Fruit fly (Drosophila melanogaster) whole organism, embryonic: Measurements from ENCODE around the gene CG2964.
A peak's percentile ranks its signal among the peaks of the same experiment; 100 is the strongest.

Experiments
- Atf6 ChIP-seq: fragments of 200-800 bp; sonication (Bioruptor generic); IDR thresholded peaks from 2 replicates; pipeline ENCODE4 v1.3.6; 2022; ENCODE audit warnings: missing biosample characterization, missing genetic modification characterization
- CG10462 ChIP-seq: fragments of 200-800 bp; sonication (Bioruptor generic); optimal IDR thresholded peaks from 2 replicates; lab custom pipeline; 2016; ENCODE audit warnings: missing biosample characterization, missing genetic modification characterization
- CG10543 ChIP-seq: fragments of 200-800 bp; sonication (Bioruptor generic); optimal IDR thresholded peaks from 3 replicates; lab custom pipeline; 2017; ENCODE audit warnings: missing biosample characterization, mild to moderate bottlenecking, missing genetic modification characterization, moderate library complexity
- CG11504 ChIP-seq: fragments of 200-800 bp; sonication (Bioruptor generic); optimal IDR thresholded peaks from 3 replicates; lab custom pipeline; 2019; ENCODE audit warnings: missing biosample characterization, mild to moderate bottlenecking, missing genetic modification characterization, moderate library complexity
- CG12299 ChIP-seq: fragments of 200-800 bp; sonication (Bioruptor generic); optimal IDR thresholded peaks from 2 replicates; lab custom pipeline; 2018; ENCODE audit warnings: missing biosample characterization, mild to moderate bottlenecking, missing genetic modification characterization
- CG13424 ChIP-seq: fragments of 200-800 bp; sonication (Bioruptor generic); optimal IDR thresholded peaks from 2 replicates; lab custom pipeline; 2019; ENCODE audit warnings: missing biosample characterization, mild to moderate bottlenecking, missing genetic modification characterization, moderate library complexity
- CG14965 ChIP-seq: fragments of 200-800 bp; sonication (Bioruptor generic); optimal IDR thresholded peaks from 2 replicates; lab custom pipeline; 2016; ENCODE audit warnings: missing biosample characterization, missing genetic modification characterization, borderline replicate concordance
- CG15011 ChIP-seq: fragments of 200-800 bp; sonication (Bioruptor generic); optimal IDR thresholded peaks from 3 replicates; lab custom pipeline; 2018; ENCODE audit warnings: missing biosample characterization, mild to moderate bottlenecking, missing genetic modification characterization
- CG15601 ChIP-seq: fragments of 200-800 bp; sonication (Bioruptor generic); optimal IDR thresholded peaks from 3 replicates; lab custom pipeline; 2019; ENCODE audit warnings: missing biosample characterization, mild to moderate bottlenecking, missing genetic modification characterization, moderate library complexity
- CG2120 ChIP-seq: fragments of 200-800 bp; sonication (Bioruptor generic); optimal IDR thresholded peaks from 3 replicates; lab custom pipeline; 2016; ENCODE audit warnings: missing biosample characterization, missing genetic modification characterization
- CG3163 ChIP-seq: fragments of 200-800 bp; sonication (Bioruptor generic); optimal IDR thresholded peaks from 3 replicates; lab custom pipeline; 2016; ENCODE audit warnings: missing biosample characterization, missing genetic modification characterization
- CG32767 ChIP-seq: fragments of 200-800 bp; sonication (Bioruptor generic); IDR thresholded peaks from 2 replicates; pipeline ENCODE4 v1.3.6; 2022; ENCODE audit warnings: missing biosample characterization, missing genetic modification characterization
- CG32772 ChIP-seq: fragments of 200-800 bp; sonication (Bioruptor generic); IDR thresholded peaks from 2 replicates; pipeline ENCODE4 v1.3.6; 2022; ENCODE audit warnings: missing biosample characterization, missing genetic modification characterization
- CG3407 ChIP-seq: fragments of 200-800 bp; sonication (Bioruptor generic); optimal IDR thresholded peaks from 2 replicates; lab custom pipeline; 2018; ENCODE audit warnings: missing biosample characterization, mild to moderate bottlenecking, missing genetic modification characterization
- CG3726 ChIP-seq: fragments of 200-800 bp; sonication (Bioruptor generic); IDR thresholded peaks from 3 replicates; pipeline ENCODE4, ENCODE4 v1.3.6; 2022; ENCODE audit warnings: missing biosample characterization, missing genetic modification characterization
- CG5180 ChIP-seq: fragments of 200-800 bp; sonication (Bioruptor generic); optimal IDR thresholded peaks from 3 replicates; lab custom pipeline; 2017; ENCODE audit warnings: missing biosample characterization, missing genetic modification characterization, mild to moderate bottlenecking, moderate library complexity, missing genetic modification reagents
- CG6689 ChIP-seq: fragments of 200-800 bp; sonication (Bioruptor generic); IDR thresholded peaks from 2 replicates; pipeline ENCODE4 v1.3.6; 2022; ENCODE audit warnings: missing biosample characterization, missing genetic modification characterization
- CG7357 ChIP-seq: fragments of 200-800 bp; sonication (Bioruptor generic); IDR thresholded peaks from 3 replicates; pipeline ENCODE4 v1.3.6; 2022; ENCODE audit warnings: missing biosample characterization, missing genetic modification characterization
- CG9797 ChIP-seq: fragments of 200-800 bp; sonication (Bioruptor generic); optimal IDR thresholded peaks from 3 replicates; lab custom pipeline; 2018; ENCODE audit warnings: missing biosample characterization, mild to moderate bottlenecking, missing genetic modification characterization
- Dfd ChIP-seq, 2 experiments: fragments of >200 bp; optimal IDR thresholded peaks; 2 replicates each; lab custom pipeline; 2017; ENCODE audit warnings: missing biosample characterization in 2 of 2, missing genetic modification characterization in 2 of 2
- Dip2 ChIP-seq: fragments of 200-800 bp; sonication (Bioruptor generic); IDR thresholded peaks from 2 replicates; pipeline ENCODE4 v1.3.6; 2022; ENCODE audit warnings: missing biosample characterization, missing genetic modification characterization
- Ets65A ChIP-seq: fragments of 200-800 bp; sonication (Bioruptor generic); peaks from one replicate; lab custom pipeline; 2016; ENCODE audit warnings: missing biosample characterization, missing genetic modification characterization
- Fer2 ChIP-seq: fragments of 200-800 bp; sonication (Bioruptor generic); optimal IDR thresholded peaks from 2 replicates; lab custom pipeline; 2018; ENCODE audit warnings: missing biosample characterization, mild to moderate bottlenecking, missing genetic modification characterization, moderate library complexity
- HLH54F ChIP-seq: fragments of 200-800 bp; sonication (Bioruptor generic); optimal IDR thresholded peaks from 3 replicates; lab custom pipeline; 2016; ENCODE audit warnings: missing biosample characterization, missing genetic modification characterization
- Hmr ChIP-seq: fragments of 200-800 bp; sonication (Bioruptor generic); optimal IDR thresholded peaks from 3 replicates; lab custom pipeline; 2017; ENCODE audit warnings: mild to moderate bottlenecking, missing biosample characterization, missing genetic modification reagents, missing genetic modification characterization
- Jarid2 ChIP-seq: fragments of 200-800 bp; sonication (Bioruptor generic); optimal IDR thresholded peaks from 3 replicates; lab custom pipeline; 2017; ENCODE audit warnings: mild to moderate bottlenecking, missing biosample characterization, missing genetic modification reagents, missing genetic modification characterization
- MBD-R2 ChIP-seq: fragments of 200-800 bp; sonication (Bioruptor generic); IDR thresholded peaks from 2 replicates; pipeline ENCODE4 v1.3.6; 2022; ENCODE audit warnings: missing biosample characterization, missing genetic modification characterization
- NFAT ChIP-seq: fragments of 200-800 bp; sonication (Bioruptor generic); IDR thresholded peaks from 2 replicates; pipeline ENCODE4 v1.3.6; 2022; ENCODE audit warnings: missing biosample characterization, missing genetic modification characterization
- Oli ChIP-seq: fragments of 200-800 bp; sonication (Bioruptor generic); optimal IDR thresholded peaks from 2 replicates; lab custom pipeline; 2018; ENCODE audit warnings: missing biosample characterization, mild to moderate bottlenecking, missing genetic modification characterization, moderate library complexity
- Taf1 ChIP-seq: fragments of 200-800 bp; sonication (Bioruptor generic); IDR thresholded peaks from 2 replicates; pipeline ENCODE4 v1.3.6; 2022; ENCODE audit warnings: missing biosample characterization, missing genetic modification characterization
- aop ChIP-seq: fragments of 200-800 bp; sonication (Bioruptor generic); IDR thresholded peaks from 2 replicates; pipeline ENCODE4 v1.3.6; 2022; ENCODE audit warnings: missing biosample characterization, missing genetic modification characterization
- ato ChIP-seq: fragments of 200-800 bp; sonication (Bioruptor generic); IDR thresholded peaks from 2 replicates; pipeline ENCODE4 v1.3.6; 2022; ENCODE audit warnings: missing biosample characterization, missing genetic modification characterization; ENCODE audit not compliant: partially characterized antibody
- bsh ChIP-seq, 2 experiments: fragments of 200-800 bp; sonication (Bioruptor generic); optimal IDR thresholded peaks; 2 replicates each; lab custom pipeline; 2017 to 2018; ENCODE audit warnings: mild to moderate bottlenecking in 2 of 2, missing biosample characterization in 2 of 2, missing genetic modification characterization in 2 of 2, moderate library complexity in 1 of 2
- btn ChIP-seq: fragments of 200-800 bp; sonication (Bioruptor generic); optimal IDR thresholded peaks from 2 replicates; lab custom pipeline; 2016; ENCODE audit warnings: missing biosample characterization, missing genetic modification characterization
- ci ChIP-seq: fragments of 200-800 bp; sonication (Bioruptor generic); IDR thresholded peaks from 3 replicates; pipeline ENCODE4 v1.3.6; 2022; ENCODE audit warnings: missing biosample characterization, missing genetic modification characterization
- corto ChIP-seq: fragments of 200-800 bp; sonication (Bioruptor generic); optimal IDR thresholded peaks from 2 replicates; lab custom pipeline; 2016; ENCODE audit warnings: missing biosample characterization, mild to moderate bottlenecking, missing genetic modification characterization, moderate library complexity
- danr ChIP-seq: fragments of 200-800 bp; sonication (Bioruptor generic); IDR thresholded peaks from 2 replicates; pipeline ENCODE4 v1.3.6; 2022; ENCODE audit warnings: missing biosample characterization, missing genetic modification characterization
- dati ChIP-seq: fragments of 200-800 bp; sonication (Bioruptor generic); IDR thresholded peaks from 2 replicates; pipeline ENCODE4 v1.3.6; 2022; ENCODE audit warnings: missing biosample characterization, missing genetic modification characterization
- ftz-f1 ChIP-seq: fragments of 200-800 bp; sonication (Bioruptor generic); optimal IDR thresholded peaks from 2 replicates; lab custom pipeline; 2016; ENCODE audit warnings: missing biosample characterization, missing genetic modification characterization
- fu2 ChIP-seq: fragments of 200-800 bp; sonication (Bioruptor generic); optimal IDR thresholded peaks from 2 replicates; lab custom pipeline; 2016; ENCODE audit warnings: missing biosample characterization, missing genetic modification characterization
- ham ChIP-seq: fragments of 200-800 bp; sonication (Bioruptor generic); IDR thresholded peaks from 2 replicates; pipeline ENCODE4 v1.3.6; 2022; ENCODE audit warnings: missing biosample characterization, missing genetic modification characterization
- her ChIP-seq: fragments of 200-800 bp; sonication (Bioruptor generic); optimal IDR thresholded peaks from 2 replicates; lab custom pipeline; 2016; ENCODE audit warnings: missing biosample characterization, missing genetic modification characterization
- nerfin-1 ChIP-seq: fragments of 200-800 bp; sonication (Bioruptor generic); optimal IDR thresholded peaks from 3 replicates; lab custom pipeline; 2019; ENCODE audit warnings: missing biosample characterization, mild to moderate bottlenecking, missing genetic modification characterization, moderate library complexity
- peb ChIP-seq: fragments of 200-800 bp; sonication (Bioruptor generic); IDR thresholded peaks from 2 replicates; pipeline ENCODE4 v1.3.6; 2022; ENCODE audit warnings: missing biosample characterization, missing genetic modification characterization
- sens ChIP-seq: fragments of 200-800 bp; sonication (Bioruptor generic); peaks from one replicate; lab custom pipeline; 2016; ENCODE audit warnings: missing biosample characterization, missing genetic modification characterization
- seq ChIP-seq: fragments of 200-800 bp; sonication (Bioruptor generic); IDR thresholded peaks from 2 replicates; pipeline ENCODE4 v1.3.6; 2022; ENCODE audit warnings: missing biosample characterization, missing genetic modification characterization
- toy ChIP-seq: fragments of 200-800 bp; sonication (Bioruptor generic); IDR thresholded peaks from 2 replicates; pipeline ENCODE4 v1.3.6; 2022; ENCODE audit warnings: missing biosample characterization, missing genetic modification characterization
- tx ChIP-seq: fragments of 200-800 bp; sonication (Bioruptor generic); optimal IDR thresholded peaks from 2 replicates; lab custom pipeline; 2016; ENCODE audit warnings: missing biosample characterization, missing genetic modification characterization
- unc-4 ChIP-seq: fragments of 200-800 bp; sonication (Bioruptor generic); IDR thresholded peaks from 2 replicates; pipeline ENCODE4 v1.3.6; 2022; ENCODE audit warnings: missing biosample characterization, missing genetic modification characterization; ENCODE audit not compliant: partially characterized antibody
- zen2 ChIP-seq: fragments of 200-800 bp; sonication (Bioruptor generic); IDR thresholded peaks from 3 replicates; pipeline ENCODE4 v1.3.6; 2022; ENCODE audit warnings: missing biosample characterization, missing genetic modification characterization; ENCODE audit not compliant: partially characterized antibody
- zfh2 ChIP-seq: fragments of 200-800 bp; sonication (Bioruptor generic); optimal IDR thresholded peaks from 2 replicates; lab custom pipeline; 2016; ENCODE audit warnings: missing biosample characterization, missing genetic modification characterization

Gene CG2964

DNA sequence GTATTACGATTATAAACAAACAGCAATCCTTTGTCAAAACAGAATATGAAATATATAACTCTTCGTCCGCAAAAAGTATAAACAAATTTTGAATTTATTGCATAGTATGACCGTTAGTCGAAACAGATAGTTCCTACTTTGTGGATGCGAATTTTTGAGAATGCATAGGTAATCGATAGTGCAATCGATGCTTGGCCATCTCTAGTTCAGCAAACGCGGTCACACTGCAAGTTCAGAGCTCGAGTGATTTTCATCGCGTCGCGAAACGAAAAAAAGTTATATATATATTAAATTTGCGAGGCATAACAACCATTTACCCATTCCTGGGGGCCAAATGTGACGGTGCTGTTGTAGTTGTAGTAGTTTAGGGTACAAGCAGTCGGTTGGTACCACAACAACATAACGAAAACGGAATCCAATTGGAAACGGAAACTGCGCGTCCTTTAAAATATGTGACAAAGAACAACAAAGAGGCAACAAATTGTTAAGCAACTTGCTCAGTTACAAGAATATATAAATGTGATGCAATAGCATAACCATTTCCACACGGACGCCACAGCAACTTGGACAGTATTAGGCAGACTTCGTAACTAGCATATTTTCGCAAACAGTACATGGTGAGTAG is 44.8 kb downstream of the CG2964 start, which contains the start of gene CG2991:
CG2991 (plus strand) TSS at position 205 of the 625 bp plus-strand sequence.
- TF ChIP-seq CG12299 (tag; lab: Kevin White, UChicago) (peak; percentile 61), nerfin-1 (peak; percentile 9), CG6689 (no peak), CG14965 (GFP tag; lab: Kevin White, UChicago) (no peak), tx (GFP tag; lab: Kevin White, UChicago) (no peak), ato (GFP tag; lab: Robert Waterston, UW) (peak; percentile 80), Jarid2 (peak; percentile 52), CG7357 (no peak), danr (GFP tag; lab: Robert Waterston, UW) (no peak), CG3726 (no peak), CG3163 (GFP tag; lab: Kevin White, UChicago) (no peak), unc-4 (GFP tag; lab: Robert Waterston, UW) (peak; percentile 87), Atf6 (GFP tag; lab: Robert Waterston, UW) (no peak), CG5180 (peak; percentile 18), CG9797 (peak; percentile 98), CG2120 (peak; percentile 41), CG15601 (tag; lab: Kevin White, UChicago) (peak; percentile 35), btn (GFP tag; lab: Kevin White, UChicago) (no peak), dati (GFP tag; lab: Robert Waterston, UW) (no peak), Oli (no peak), Taf1 (no peak), ci (GFP tag; lab: Robert Waterston, UW) (peak; percentile 14; the same call in 2 of the 3 replicates), NFAT (GFP tag; lab: Robert Waterston, UW) (no peak), CG32767 (no peak), toy (no peak), ftz-f1 (GFP tag; lab: Kevin White, UChicago) (peak; percentile 15), her (peak; percentile 99), ham (GFP tag; lab: Robert Waterston, UW) (no peak), CG13424 (tag; lab: Kevin White, UChicago) (peak; percentile 11), CG10543 (GFP tag; lab: Kevin White, UChicago) (peak; percentile 64), HLH54F (GFP tag; lab: Kevin White, UChicago) (peak; percentile 16), zen2 (GFP tag; lab: Robert Waterston, UW) (peak; percentile 70; the same call in 1 of the 3 replicates), aop (no peak), MBD-R2 (GFP tag; lab: Robert Waterston, UW) (peak; percentile 75), bsh (GFP tag; optimal IDR thresholded peaks at IDR 0.05; lab: Kevin White, UChicago) (peak in 1 of 2 experiments; percentile 3), Fer2 (tag; lab: Kevin White, UChicago) (no peak), CG15011 (GFP tag; lab: Kevin White, UChicago) (no peak), Dip2 (GFP tag; lab: Robert Waterston, UW) (no peak), seq (GFP tag; lab: Robert Waterston, UW) (no peak), peb (GFP tag; lab: Robert Waterston, UW) (no peak), corto (GFP tag; lab: Kevin White, UChicago) (peak; percentile 52), Ets65A (GFP tag; lab: Kevin White, UChicago) (peak; percentile 60), CG11504 (tag; lab: Kevin White, UChicago) (peak; percentile 43), zfh2 (peak; percentile 3), CG3407 (GFP tag; lab: Kevin White, UChicago) (peak; percentile 12), Hmr (GFP tag; lab: Kevin White, UChicago) (peak; percentile 31), CG32772 (GFP tag; lab: Robert Waterston, UW) (no peak), Dfd (GFP tag; optimal IDR thresholded peaks at IDR 0.05; lab: Kevin White, UChicago) (no peak), sens (GFP tag; lab: Kevin White, UChicago) (peak; percentile 82), CG10462 (no peak), fu2 (GFP tag; lab: Kevin White, UChicago) (no peak)
